Fruit fly (Drosophila melanogaster): ENCODE data around the gene CG11360.

DNA sequence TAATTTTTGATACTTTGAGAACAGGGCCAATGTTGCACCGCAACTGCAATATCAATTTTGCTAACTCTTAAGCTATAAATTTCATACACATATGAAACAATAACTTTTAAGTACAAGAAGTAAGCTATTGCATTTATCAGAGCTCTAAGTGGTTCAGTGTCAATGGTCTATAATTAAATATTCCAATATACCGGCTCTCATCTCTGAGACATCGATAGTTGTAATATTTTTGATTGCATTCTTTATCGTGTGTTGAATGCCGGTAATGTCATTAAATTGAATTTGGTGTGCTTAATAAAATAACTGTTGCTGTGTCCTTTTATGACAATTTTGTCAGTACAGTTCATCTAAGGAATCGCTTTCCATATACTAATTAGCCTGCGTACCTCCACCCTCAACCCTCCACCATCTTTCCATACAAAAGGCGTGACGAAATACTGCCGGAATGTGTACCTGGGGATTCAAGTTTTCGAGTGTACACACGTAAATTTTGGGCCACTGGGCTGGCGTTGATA, at the start of gene CG11360:
- TF ChIP-seq psq (optimal IDR thresholded peaks at IDR 0.05): no peak
- no peak for TF ChIP-seq CG8478 (optimal IDR thresholded peaks at IDR 0.05)
- TF ChIP-seq pan (optimal IDR thresholded peaks at IDR 0.05): no peak
- no peak for TF ChIP-seq EcR (GFP tag; optimal IDR thresholded peaks at IDR 0.05)
- TF ChIP-seq usp (GFP tag; optimal IDR thresholded peaks at IDR 0.05): no peak

All from whole organism.